Worm (Caenorhabditis elegans): Measurements from ENCODE around the gene str-9.

str-9 gene

ce11 chrV:15716679-15717078 lies 41.9 kb upstream of the str-9 start, which contains the start of gene Y6E2A.4:
Gene Y6E2A.4, minus strand, starts transcription at chrV:15716779.
- TF ChIP-seq zip-4 (GFP tag; optimal IDR thresholded peaks at IDR 0.05) (no peak), efl-3 (GFP tag; optimal IDR thresholded peaks at IDR 0.05) (no peak), ces-1 (GFP tag; optimal IDR thresholded peaks at IDR 0.05) (no peak), hlh-17 (GFP tag; optimal IDR thresholded peaks at IDR 0.05; ENCODE audit: borderline replicate concordance) (no peak), lin-14 (GFP tag; optimal IDR thresholded peaks at IDR 0.05) (no peak), nhr-20 (tag; optimal IDR thresholded peaks at IDR 0.05) (no peak), unc-98 (GFP tag; IDR thresholded peaks at IDR 0.05) (no peak), C04F5.9 (tag; optimal IDR thresholded peaks at IDR 0.05) (no peak), sox-4 (tag; optimal IDR thresholded peaks at IDR 0.05) (no peak), mab-9 (GFP tag; IDR thresholded peaks at IDR 0.05) (no peak), sptf-1 (tag; optimal IDR thresholded peaks at IDR 0.05) (no peak), grh-1 (GFP tag; IDR thresholded peaks at IDR 0.05) (no peak), nhr-71 (tag; optimal IDR thresholded peaks at IDR 0.05) (no peak)

ce11 chrV:15718562-15718961 lies 40.0 kb upstream of the str-9 start, which contains the start of gene Y6E2A.5:
Gene Y6E2A.5, minus strand, starts transcription at chrV:15718662.
- TF ChIP-seq lin-35 (GFP tag; optimal IDR thresholded peaks at IDR 0.05) (no peak), fos-1 (tag; optimal IDR thresholded peaks at IDR 0.05) (no peak), lin-13 (GFP tag; optimal IDR thresholded peaks at IDR 0.05) (no peak), elt-2 (tag; optimal IDR thresholded peaks at IDR 0.05) (no peak), pag-3 (tag; optimal IDR thresholded peaks at IDR 0.05; ENCODE audit: borderline replicate concordance, insufficient read depth) (no peak), nhr-71 (tag; optimal IDR thresholded peaks at IDR 0.05) (no peak), snpc-4 (tag; optimal IDR thresholded peaks at IDR 0.05) (no peak), nhr-19 (GFP tag; conservative IDR thresholded peaks at IDR 0.05) (no peak), C04F5.9 (tag; optimal IDR thresholded peaks at IDR 0.05) (no peak), hlh-17 (GFP tag; optimal IDR thresholded peaks at IDR 0.05; ENCODE audit: borderline replicate concordance) (no peak), ces-1 (GFP tag; optimal IDR thresholded peaks at IDR 0.05) (no peak), hlh-4 (tag; optimal IDR thresholded peaks at IDR 0.05) (no peak), grh-1 (GFP tag; IDR thresholded peaks at IDR 0.05) (no peak)

ce11 chrV:15719570-15719969 lies 39.0 kb upstream of the str-9 start, which contains the start of gene Y6E2A.7:
Gene Y6E2A.7, plus strand, starts transcription at chrV:15719870.
- TF ChIP-seq nhr-11 (tag; optimal IDR thresholded peaks at IDR 0.05) (no peak), aly-2 (tag; optimal IDR thresholded peaks at IDR 0.05) (no peak), C34B4.2 (tag; optimal IDR thresholded peaks at IDR 0.05) (no peak), elt-2 (tag; optimal IDR thresholded peaks at IDR 0.05) (no peak), ces-1 (GFP tag; optimal IDR thresholded peaks at IDR 0.05) (no peak), nhr-71 (tag; optimal IDR thresholded peaks at IDR 0.05) (no peak), lir-3 (tag; optimal IDR thresholded peaks at IDR 0.05; ENCODE audit: poor library complexity) (no peak), alr-1 (tag; optimal IDR thresholded peaks at IDR 0.05; ENCODE audit: borderline replicate concordance) (no peak), nhr-19 (GFP tag; conservative IDR thresholded peaks at IDR 0.05) (no peak), F16B12.6 (tag; optimal IDR thresholded peaks at IDR 0.05) (no peak), fkh-4 (tag; optimal IDR thresholded peaks at IDR 0.05; ENCODE audit: borderline replicate concordance) (no peak), lin-35 (GFP tag; optimal IDR thresholded peaks at IDR 0.05) (no peak), blmp-1 (tag; optimal IDR thresholded peaks at IDR 0.05) (no peak), nhr-90 (tag; optimal IDR thresholded peaks at IDR 0.05; ENCODE audit: poor library complexity) (no peak), hlh-17 (GFP tag; optimal IDR thresholded peaks at IDR 0.05; ENCODE audit: borderline replicate concordance) (no peak), mab-9 (GFP tag; IDR thresholded peaks at IDR 0.05) (no peak), dsc-1 (tag; optimal IDR thresholded peaks at IDR 0.05) (no peak), nhr-237 (tag; optimal IDR thresholded peaks at IDR 0.05) (no peak)

- TF ChIP-seq hlh-4 (tag; optimal IDR thresholded peaks at IDR 0.05) (peak; percentile 95), pqm-1 (tag; optimal IDR thresholded peaks at IDR 0.05) (no peak), sptf-1 (tag; optimal IDR thresholded peaks at IDR 0.05) (no peak), nhr-19 (GFP tag; conservative IDR thresholded peaks at IDR 0.05) (no peak)
These were observed 37.1 kb upstream of the str-9 start for ce11 chrV:15721431-15721830.

All from whole organism, L1 larva.